Worm (Caenorhabditis elegans) whole organism, young adult: Measurements from ENCODE around the gene gop-2.

Experiments
- K11D2.4 ChIP-seq: fragments of 200-800 bp; sonication (Bioruptor generic); IDR thresholded peaks from 2 replicates; pipeline ENCODE4 v1.3.6; 2022; ENCODE audit warnings: missing genetic modification reagents, missing genetic modification characterization, missing compliant biosample characterization
- ama-1 ChIP-seq, 3 experiments: fragments of 150-350 bp in 1 of 3; sonication (generic microtip) in 2 of 3; optimal IDR thresholded peaks; 2 replicates each; lab custom pipeline; 2014 to 2018; ENCODE audit warnings: missing biosample characterization in 2 of 3, missing genetic modification characterization in 2 of 3, missing genetic modification reagents in 2 of 3
- ceh-27 ChIP-seq: fragments of 200-800 bp; sonication (Bioruptor generic); optimal IDR thresholded peaks from 2 replicates; lab custom pipeline; 2018; ENCODE audit warnings: mild to moderate bottlenecking, missing genetic modification characterization, moderate library complexity, missing compliant biosample characterization
- hlh-12 ChIP-seq: sonication (generic microtip); optimal IDR thresholded peaks from 2 replicates; lab custom pipeline; 2016; ENCODE audit warnings: missing genetic modification characterization, missing compliant biosample characterization
- lin-26 ChIP-seq: fragments of 200-800 bp; sonication (Bioruptor generic); IDR thresholded peaks from 2 replicates; pipeline ENCODE4 v1.3.6; 2022; ENCODE audit warnings: missing genetic modification reagents, missing genetic modification characterization, missing compliant biosample characterization
- lsy-27 ChIP-seq: sonication (generic microtip); optimal IDR thresholded peaks from 2 replicates; lab custom pipeline; 2017; ENCODE audit warnings: missing genetic modification characterization, mild to moderate bottlenecking, missing compliant biosample characterization, antibody characterized with exemption, missing genotype, borderline replicate concordance; ENCODE audit not compliant: insufficient read depth
- nfya-1 ChIP-seq: sonication (generic microtip); optimal IDR thresholded peaks from 2 replicates; lab custom pipeline; 2017; ENCODE audit warnings: antibody characterized with exemption, missing compliant biosample characterization, missing genetic modification characterization, borderline replicate concordance; ENCODE audit not compliant: insufficient read depth
- rec-8 ChIP-seq, 2 experiments: sonication (generic microtip); optimal IDR thresholded peaks; 2 replicates each; lab custom pipeline; 2016; ENCODE audit warnings: mild to moderate bottlenecking in 2 of 2, missing genetic modification characterization in 2 of 2, missing genetic modification reagents in 2 of 2, missing genotype in 2 of 2, missing biosample characterization in 1 of 2, missing compliant biosample characterization in 1 of 2, moderate library complexity in 1 of 2
- snpc-4 ChIP-seq, 5 experiments: fragments of 150-350 bp in 1 of 5; sonication (generic microtip) in 4 of 5; optimal IDR thresholded peaks; 2 replicates each; lab custom pipeline; 2014 to 2018; ENCODE audit warnings: missing genetic modification characterization in 5 of 5, missing biosample characterization in 3 of 5, antibody characterized with exemption in 2 of 5, mild to moderate bottlenecking in 2 of 5, missing compliant biosample characterization in 2 of 5, missing genotype in 2 of 5, moderate library complexity in 2 of 5, missing genetic modification reagents in 1 of 5
- zfh-2 ChIP-seq: fragments of 200-800 bp; sonication (Bioruptor generic); conservative IDR thresholded peaks from 2 replicates; pipeline ENCODE4 v1.3.6; 2022; ENCODE audit warnings: missing genetic modification reagents, missing genetic modification characterization, missing compliant biosample characterization
- ztf-18 ChIP-seq: sonication (generic microtip); optimal IDR thresholded peaks from 2 replicates; lab custom pipeline; 2016; ENCODE audit warnings: missing genotype, mild to moderate bottlenecking, missing genetic modification characterization, missing compliant biosample characterization

ce11 chrIII:5222777-5223176 lies 36.0 kb upstream of the gop-2 start:
- TF ChIP-seq ama-1 (optimal IDR thresholded peaks at IDR 0.05; lab: Kevin White, UChicago), result no peak
- TF ChIP-seq ama-1 (GFP tag; optimal IDR thresholded peaks at IDR 0.05; lab: Kevin White, UChicago), result no peak
- TF ChIP-seq K11D2.4, result no peak
- TF ChIP-seq zfh-2 (GFP tag; lab: Robert Waterston, UW), result no peak
- TF ChIP-seq lin-26 (GFP tag; lab: Robert Waterston, UW), result no peak
- no peak for TF ChIP-seq lsy-27 (tag; lab: Kevin White, UChicago)
- no peak for TF ChIP-seq hlh-12 (tag; lab: Kevin White, UChicago)
- no peak for TF ChIP-seq rec-8 (tag; optimal IDR thresholded peaks at IDR 0.05; lab: Kevin White, UChicago)
- TF ChIP-seq ztf-18, result no peak
- TF ChIP-seq nfya-1 (tag; lab: Kevin White, UChicago), result no peak
- no peak for TF ChIP-seq snpc-4 (GFP tag; optimal IDR thresholded peaks at IDR 0.05; lab: Kevin White, UChicago)
- no peak for TF ChIP-seq snpc-4 (tag; optimal IDR thresholded peaks at IDR 0.05; lab: Kevin White, UChicago)
- no peak for TF ChIP-seq ceh-27 (GFP tag; lab: Kevin White, UChicago)
